Worm (Caenorhabditis elegans) whole organism, young adult: ENCODE data around the gene C05B5.11.

Source experiments
- B0019.2 ChIP-seq: fragments of 200-800 bp; sonication (Bioruptor generic); conservative IDR thresholded peaks from 2 replicates; pipeline ENCODE4 v1.3.6; 2022; ENCODE audit warnings: missing genetic modification reagents, missing genetic modification characterization, missing compliant biosample characterization
- C06A6.2 ChIP-seq: fragments of 200-800 bp; sonication (Bioruptor generic); conservative IDR thresholded peaks from 2 replicates; pipeline ENCODE4 v1.3.6; 2022; ENCODE audit warnings: missing genetic modification characterization, missing compliant biosample characterization
- D2030.7 ChIP-seq: fragments of 200-800 bp; sonication (Bioruptor generic); IDR thresholded peaks from 2 replicates; pipeline ENCODE4 v1.3.6; 2022; ENCODE audit warnings: missing genetic modification reagents, missing genetic modification characterization, missing compliant biosample characterization
- F22D6.2 ChIP-seq: sonication (generic microtip); optimal IDR thresholded peaks from 2 replicates; lab custom pipeline; 2016; ENCODE audit warnings: mild to moderate bottlenecking, missing genetic modification characterization, missing compliant biosample characterization
- F55B11.4 ChIP-seq: sonication (generic microtip); optimal IDR thresholded peaks from 2 replicates; lab custom pipeline; 2016; ENCODE audit warnings: missing compliant biosample characterization, missing genetic modification characterization, borderline replicate concordance; ENCODE audit not compliant: insufficient read depth
- K11D2.4 ChIP-seq: fragments of 200-800 bp; sonication (Bioruptor generic); IDR thresholded peaks from 2 replicates; pipeline ENCODE4 v1.3.6; 2022; ENCODE audit warnings: missing genetic modification reagents, missing genetic modification characterization, missing compliant biosample characterization
- K12H6.12 ChIP-seq: fragments of 200-800 bp; sonication (Bioruptor generic); optimal IDR thresholded peaks from 2 replicates; lab custom pipeline; 2018; ENCODE audit warnings: mild to moderate bottlenecking, missing genetic modification characterization, missing compliant biosample characterization
- T26A5.8 ChIP-seq: sonication (generic microtip); optimal IDR thresholded peaks from 2 replicates; lab custom pipeline; 2016; ENCODE audit warnings: missing genetic modification characterization, missing compliant biosample characterization
- Y56A3A.18 ChIP-seq: fragments of 200-800 bp; sonication (Bioruptor generic); IDR thresholded peaks from 2 replicates; pipeline ENCODE4 v1.3.6; 2022; ENCODE audit warnings: missing genetic modification reagents, missing genetic modification characterization, missing compliant biosample characterization
- Y67H2A.10 ChIP-seq: fragments of 200-800 bp; sonication (Bioruptor generic); conservative IDR thresholded peaks from 2 replicates; pipeline ENCODE4 v1.3.6; 2022; ENCODE audit warnings: missing genetic modification reagents, missing genetic modification characterization, missing compliant biosample characterization
- ZK185.1 ChIP-seq: sonication (generic microtip); optimal IDR thresholded peaks from 2 replicates; lab custom pipeline; 2016; ENCODE audit warnings: mild to moderate bottlenecking, missing genetic modification characterization, missing compliant biosample characterization; ENCODE audit not compliant: poor library complexity, severe bottlenecking
- atf-7 ChIP-seq: sonication (generic microtip); optimal IDR thresholded peaks from 2 replicates; lab custom pipeline; 2017; ENCODE audit warnings: mild to moderate bottlenecking, missing genetic modification characterization, missing compliant biosample characterization
- attf-5 ChIP-seq: fragments of 200-800 bp; sonication (Bioruptor generic); optimal IDR thresholded peaks from 2 replicates; lab custom pipeline; 2018; ENCODE audit warnings: mild to moderate bottlenecking, missing genetic modification characterization, missing compliant biosample characterization
- bed-2 ChIP-seq: fragments of 200-800 bp; sonication (Bioruptor generic); IDR thresholded peaks from 2 replicates; pipeline ENCODE4 v1.3.6; 2022; ENCODE audit warnings: missing genetic modification reagents, missing genetic modification characterization, missing compliant biosample characterization
- cebp-1 ChIP-seq, 2 experiments: fragments of 200-800 bp in 1 of 2; sonication (Bioruptor generic) in 1 of 2; sonication (generic microtip) in 1 of 2; IDR thresholded peaks in 1 of 2; optimal IDR thresholded peaks in 1 of 2; 2 replicates each; pipeline versions ENCODE4 v1.3.6 to Lab custom; 2017 to 2022; ENCODE audit warnings: missing compliant biosample characterization in 2 of 2, missing genetic modification characterization in 2 of 2, mild to moderate bottlenecking in 1 of 2, missing genetic modification reagents in 1 of 2, moderate library complexity in 1 of 2
- cebp-2 ChIP-seq: fragments of 200-800 bp; sonication (Bioruptor generic); IDR thresholded peaks from 2 replicates; pipeline ENCODE4 v1.3.6; 2022; ENCODE audit warnings: missing genetic modification characterization, missing compliant biosample characterization
- ceh-27 ChIP-seq: fragments of 200-800 bp; sonication (Bioruptor generic); optimal IDR thresholded peaks from 2 replicates; lab custom pipeline; 2018; ENCODE audit warnings: mild to moderate bottlenecking, missing genetic modification characterization, moderate library complexity, missing compliant biosample characterization
- ceh-40 ChIP-seq: fragments of 200-800 bp; sonication (Bioruptor generic); IDR thresholded peaks from 2 replicates; pipeline ENCODE4 v1.3.6; 2022; ENCODE audit warnings: missing genetic modification characterization, missing compliant biosample characterization
- chd-7 ChIP-seq: sonication (generic microtip); optimal IDR thresholded peaks from 2 replicates; lab custom pipeline; 2016; ENCODE audit warnings: mild to moderate bottlenecking, missing genetic modification characterization, moderate library complexity, missing compliant biosample characterization
- die-1 ChIP-seq: sonication (generic microtip); optimal IDR thresholded peaks from 2 replicates; lab custom pipeline; 2016; ENCODE audit warnings: missing genotype, mild to moderate bottlenecking, missing genetic modification characterization, missing compliant biosample characterization
- dox-1 ChIP-seq: fragments of 200-800 bp; sonication (Bioruptor generic); IDR thresholded peaks from 2 replicates; pipeline ENCODE4 v1.3.6; 2022; ENCODE audit warnings: missing genetic modification reagents, missing genetic modification characterization, missing compliant biosample characterization
- efl-1 ChIP-seq: fragments of 150-350 bp; optimal IDR thresholded peaks from 2 replicates; lab custom pipeline; 2014; ENCODE audit warnings: missing biosample characterization, missing genetic modification reagents, missing genetic modification characterization
- egl-18 ChIP-seq: fragments of 200-800 bp; sonication (Bioruptor generic); IDR thresholded peaks from 2 replicates; pipeline ENCODE4 v1.3.6; 2022; ENCODE audit warnings: missing genetic modification reagents, missing genetic modification characterization, missing compliant biosample characterization
- egl-44 ChIP-seq: fragments of 200-800 bp; sonication (Bioruptor generic); IDR thresholded peaks from 2 replicates; pipeline ENCODE4 v1.3.6; 2022; ENCODE audit warnings: missing genetic modification reagents, missing genetic modification characterization, missing compliant biosample characterization
- ets-4 ChIP-seq: fragments of 200-800 bp; sonication (Bioruptor generic); optimal IDR thresholded peaks from 2 replicates; lab custom pipeline; 2018; ENCODE audit warnings: mild to moderate bottlenecking, missing genetic modification characterization, missing compliant biosample characterization
- hmg-20 ChIP-seq: fragments of 200-800 bp; sonication (Bioruptor generic); IDR thresholded peaks from 2 replicates; pipeline ENCODE4 v1.3.6; 2022; ENCODE audit warnings: missing genetic modification reagents, missing genetic modification characterization, missing compliant biosample characterization
- lin-35 ChIP-seq, 3 experiments: fragments of 150-350 bp in 2 of 3; sonication (generic microtip) in 1 of 3; optimal IDR thresholded peaks; 2 replicates each; lab custom pipeline; 2014 to 2018; ENCODE audit warnings: missing biosample characterization in 3 of 3, missing genetic modification characterization in 3 of 3, missing genetic modification reagents in 3 of 3
- madf-3 ChIP-seq: fragments of 200-800 bp; sonication (Bioruptor generic); IDR thresholded peaks from 2 replicates; pipeline ENCODE4 v1.3.6; 2022; ENCODE audit warnings: missing genetic modification reagents, missing genetic modification characterization, missing compliant biosample characterization
- mes-4 ChIP-seq: sonication (generic microtip); optimal IDR thresholded peaks from 2 replicates; lab custom pipeline; 2016; ENCODE audit warnings: missing genotype, missing genetic modification characterization, missing compliant biosample characterization
- nhr-179 ChIP-seq: sonication (generic microtip); optimal IDR thresholded peaks from 2 replicates; lab custom pipeline; 2016; ENCODE audit warnings: mild to moderate bottlenecking, missing genetic modification characterization, missing compliant biosample characterization
- pha-4 ChIP-seq: fragments of 150-350 bp; sonication (generic microtip); optimal IDR thresholded peaks from 2 replicates; lab custom pipeline; 2014; ENCODE audit warnings: missing biosample characterization, missing genetic modification reagents, missing genetic modification characterization
- rcor-1 ChIP-seq: fragments of 200-800 bp; sonication (Bioruptor generic); IDR thresholded peaks from 2 replicates; pipeline ENCODE4 v1.3.6; 2022; ENCODE audit warnings: missing genetic modification reagents, missing genetic modification characterization, missing compliant biosample characterization
- repo-1 ChIP-seq: sonication (generic microtip); optimal IDR thresholded peaks from 2 replicates; lab custom pipeline; 2017; ENCODE audit warnings: mild to moderate bottlenecking, missing genetic modification characterization, missing compliant biosample characterization
- rpc-1 ChIP-seq, 2 experiments: fragments of 150-350 bp in 1 of 2; sonication (generic microtip) in 1 of 2; optimal IDR thresholded peaks; 2 replicates each; lab custom pipeline; 2014 to 2018; ENCODE audit warnings: missing biosample characterization in 1 of 2, missing genetic modification characterization in 1 of 2, missing genetic modification reagents in 1 of 2, missing genotype in 1 of 2
- sea-2 ChIP-seq: fragments of 200-800 bp; sonication (Bioruptor generic); IDR thresholded peaks from 2 replicates; pipeline ENCODE4 v1.3.6; 2022; ENCODE audit warnings: missing genetic modification characterization, missing compliant biosample characterization
- snpc-1.1 ChIP-seq: sonication (generic microtip); optimal IDR thresholded peaks from 2 replicates; lab custom pipeline; 2017; ENCODE audit warnings: missing genetic modification characterization, mild to moderate bottlenecking, missing compliant biosample characterization, antibody characterized with exemption, moderate library complexity, missing genotype, missing genetic modification reagents; ENCODE audit not compliant: insufficient read depth
- snpc-1.3 ChIP-seq: sonication (generic microtip); optimal IDR thresholded peaks from 2 replicates; lab custom pipeline; 2017; ENCODE audit warnings: missing genetic modification characterization, mild to moderate bottlenecking, missing compliant biosample characterization, antibody characterized with exemption, moderate library complexity, missing genotype, missing genetic modification reagents; ENCODE audit not compliant: insufficient read depth
- tbx-9 ChIP-seq: sonication (generic microtip); optimal IDR thresholded peaks from 2 replicates; lab custom pipeline; 2016; ENCODE audit warnings: borderline replicate concordance, missing genetic modification characterization, inconsistent platforms, missing compliant biosample characterization
- unc-130 ChIP-seq: sonication (generic microtip); optimal IDR thresholded peaks from 2 replicates; lab custom pipeline; 2016; ENCODE audit warnings: missing genetic modification reagents, missing genetic modification characterization, missing compliant biosample characterization
- zfh-2 ChIP-seq: fragments of 200-800 bp; sonication (Bioruptor generic); conservative IDR thresholded peaks from 2 replicates; pipeline ENCODE4 v1.3.6; 2022; ENCODE audit warnings: missing genetic modification reagents, missing genetic modification characterization, missing compliant biosample characterization
- zim-3 ChIP-seq: sonication (generic microtip); optimal IDR thresholded peaks from 2 replicates; lab custom pipeline; 2017; ENCODE audit warnings: mild to moderate bottlenecking, missing genetic modification characterization, moderate library complexity, missing compliant biosample characterization
- ztf-18 ChIP-seq: sonication (generic microtip); optimal IDR thresholded peaks from 2 replicates; lab custom pipeline; 2016; ENCODE audit warnings: missing genotype, mild to moderate bottlenecking, missing genetic modification characterization, missing compliant biosample characterization

C05B5.11 gene

ce11 chrIII:10033881-10034280 is 29.6 kb downstream of the C05B5.11 start, which contains the start of gene M04D8.8:
Gene M04D8.8 (plus strand): TSS chrIII:10034181.
- no peak for TF ChIP-seq die-1
- no peak for TF ChIP-seq unc-130
- no peak for TF ChIP-seq nhr-179 (tag; lab: Kevin White, UChicago)
- no peak for TF ChIP-seq rcor-1 (GFP tag; lab: Robert Waterston, UW)
- no peak for TF ChIP-seq atf-7 (tag; lab: Kevin White, UChicago)
- TF ChIP-seq snpc-1.3, result no peak
- TF ChIP-seq egl-18 (GFP tag; lab: Robert Waterston, UW), result no peak
- TF ChIP-seq B0019.2, result no peak
- TF ChIP-seq ztf-18 (tag; lab: Kevin White, UChicago), result no peak
- no peak for TF ChIP-seq ceh-27 (GFP tag; lab: Kevin White, UChicago)
- no peak for TF ChIP-seq ets-4 (GFP tag; lab: Kevin White, UChicago)
- no peak for TF ChIP-seq hmg-20 (GFP tag; lab: Robert Waterston, UW)
- no peak for TF ChIP-seq mes-4 (tag; lab: Kevin White, UChicago)

ce11 chrIII:10035783-10036182 is 31.5 kb downstream of the C05B5.11 start, which contains the start of gene xbx-3:
Gene xbx-3 (plus strand): TSS chrIII:10035945.
- TF ChIP-seq snpc-1.1 (tag; lab: Kevin White, UChicago) (no peak), zim-3 (tag; lab: Kevin White, UChicago) (no peak), chd-7 (tag; lab: Kevin White, UChicago) (no peak), tbx-9 (tag; lab: Kevin White, UChicago) (no peak), B0019.2 (no peak), zfh-2 (GFP tag; lab: Robert Waterston, UW) (no peak), ceh-27 (GFP tag; lab: Kevin White, UChicago) (no peak), ceh-40 (GFP tag; lab: Robert Waterston, UW) (no peak), attf-5 (no peak), dox-1 (GFP tag; lab: Robert Waterston, UW) (no peak), F22D6.2 (tag; lab: Kevin White, UChicago) (no peak), K12H6.12 (tag; lab: Kevin White, UChicago) (no peak), sea-2 (GFP tag; lab: Robert Waterston, UW) (no peak), ZK185.1 (tag; lab: Kevin White, UChicago) (no peak), nhr-179 (tag; lab: Kevin White, UChicago) (no peak), madf-3 (no peak), K11D2.4 (no peak), Y67H2A.10 (no peak)

- TF ChIP-seq Y56A3A.18 (GFP tag; lab: Robert Waterston, UW), result no peak
- no peak for TF ChIP-seq efl-1 (GFP tag; lab: Kevin White, UChicago)
- no peak for TF ChIP-seq pha-4
- no peak for TF ChIP-seq F55B11.4
- no peak for TF ChIP-seq T26A5.8 (tag; lab: Kevin White, UChicago)
- no peak for TF ChIP-seq bed-2
- TF ChIP-seq cebp-2 (GFP tag; lab: Robert Waterston, UW), result no peak
- TF ChIP-seq zim-3 (tag; lab: Kevin White, UChicago), result no peak
- no peak for TF ChIP-seq mes-4 (tag; lab: Kevin White, UChicago)
- TF ChIP-seq repo-1 (tag; lab: Kevin White, UChicago), result no peak
- no peak for TF ChIP-seq D2030.7 (GFP tag; lab: Robert Waterston, UW)
- TF ChIP-seq lin-35 (GFP tag; optimal IDR thresholded peaks at IDR 0.05; lab: Kevin White, UChicago), result no peak
- TF ChIP-seq C06A6.2, result no peak
- no peak for TF ChIP-seq egl-44 (GFP tag; lab: Robert Waterston, UW)
- TF ChIP-seq rpc-1 (optimal IDR thresholded peaks at IDR 0.05; lab: Kevin White, UChicago), result no peak
- no peak for TF ChIP-seq rpc-1 (tag; optimal IDR thresholded peaks at IDR 0.05; lab: Kevin White, UChicago)
- TF ChIP-seq cebp-1 (GFP tag; IDR thresholded peaks at IDR 0.05; lab: Robert Waterston, UW), result no peak
- TF ChIP-seq cebp-1 (tag; optimal IDR thresholded peaks at IDR 0.05; lab: Kevin White, UChicago), result no peak
Observed at ce11 chrIII:10037150-10037549, 32.8 kb downstream of the C05B5.11 start, which contains the start of gene M04D8.7. Gene M04D8.7 (plus strand): TSS chrIII:10037450.
